Worm (Caenorhabditis elegans): ENCODE results near the gene pcp-4.

DNA sequence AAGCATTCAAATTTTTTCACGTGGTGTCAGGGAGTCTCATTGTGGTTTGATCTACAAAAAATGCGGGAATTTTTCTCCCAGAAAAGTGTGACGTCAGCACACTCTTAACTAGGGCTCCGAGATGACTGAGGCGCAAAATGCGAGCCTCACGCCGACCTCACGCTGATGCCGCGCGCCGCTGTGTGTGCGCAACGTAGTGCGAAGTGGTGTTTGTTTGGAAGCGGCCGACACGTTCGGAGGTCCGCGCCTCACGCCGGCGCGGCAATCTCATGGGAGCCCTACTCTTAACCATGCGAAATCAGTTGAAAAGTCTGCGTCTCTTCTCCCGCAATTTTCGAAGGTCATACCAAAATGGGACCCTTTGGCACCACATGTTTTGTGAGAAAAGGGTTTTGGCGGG is 40.6 kb downstream of the pcp-4 start:
- no peak for TF ChIP-seq dao-5 (tag; optimal IDR thresholded peaks at IDR 0.05)
- TF ChIP-seq him-1 (tag; optimal IDR thresholded peaks at IDR 0.05), result no peak
- no peak for TF ChIP-seq W03F9.2 (tag; optimal IDR thresholded peaks at IDR 0.05)
